Fruit fly (Drosophila melanogaster) whole organism, embryonic: ENCODE results near the gene Bet1.

Experiments used
- B-H2 ChIP-seq: fragments of 200-800 bp; sonication (Bioruptor generic); optimal IDR thresholded peaks from 2 replicates; lab custom pipeline; 2018; ENCODE audit warnings: missing biosample characterization, mild to moderate bottlenecking, missing genetic modification characterization
- CG10431 ChIP-seq: fragments of 200-800 bp; sonication (Bioruptor generic); optimal IDR thresholded peaks from 3 replicates; lab custom pipeline; 2018; ENCODE audit warnings: missing biosample characterization, mild to moderate bottlenecking, missing genetic modification characterization
- CG11247 ChIP-seq: fragments of 200-800 bp; sonication (Bioruptor generic); IDR thresholded peaks from 2 replicates; pipeline ENCODE4 v1.3.6; 2022; ENCODE audit warnings: missing biosample characterization, missing genetic modification characterization
- CG11398 ChIP-seq: fragments of 200-800 bp; sonication (Bioruptor generic); optimal IDR thresholded peaks from 2 replicates; lab custom pipeline; 2016; ENCODE audit warnings: missing biosample characterization, missing genetic modification characterization
- CG15073 ChIP-seq: fragments of 200-800 bp; sonication (Bioruptor generic); optimal IDR thresholded peaks from 2 replicates; lab custom pipeline; 2016; ENCODE audit warnings: missing biosample characterization, missing genetic modification characterization
- CG17186 ChIP-seq: fragments of 200-800 bp; sonication (Bioruptor generic); optimal IDR thresholded peaks from 3 replicates; lab custom pipeline; 2017; ENCODE audit warnings: missing biosample characterization, missing genetic modification reagents, missing genetic modification characterization
- CG18476 ChIP-seq: fragments of 200-800 bp; sonication (Bioruptor generic); optimal IDR thresholded peaks from 2 replicates; lab custom pipeline; 2016; ENCODE audit warnings: missing biosample characterization, mild to moderate bottlenecking, missing genetic modification characterization
- CG2120 ChIP-seq: fragments of 200-800 bp; sonication (Bioruptor generic); optimal IDR thresholded peaks from 3 replicates; lab custom pipeline; 2016; ENCODE audit warnings: missing biosample characterization, missing genetic modification characterization
- CG2875 ChIP-seq: fragments of 200-800 bp; sonication (Bioruptor generic); optimal IDR thresholded peaks from 2 replicates; lab custom pipeline; 2017; ENCODE audit warnings: missing biosample characterization, mild to moderate bottlenecking, missing genetic modification characterization, missing genetic modification reagents
- CG33557 ChIP-seq: fragments of 200-800 bp; sonication (Bioruptor generic); optimal IDR thresholded peaks from 2 replicates; lab custom pipeline; 2019; ENCODE audit warnings: missing biosample characterization, mild to moderate bottlenecking, missing genetic modification characterization, moderate library complexity
- CG34422 ChIP-seq: fragments of 200-800 bp; sonication (Bioruptor generic); IDR thresholded peaks from 3 replicates; pipeline ENCODE4 v1.3.6; 2022; ENCODE audit warnings: missing biosample characterization, missing genetic modification characterization
- CG3995 ChIP-seq: fragments of 200-800 bp; sonication (Bioruptor generic); optimal IDR thresholded peaks from 3 replicates; lab custom pipeline; 2016; ENCODE audit warnings: missing biosample characterization, missing genetic modification characterization
- CG4282 ChIP-seq: fragments of 200-800 bp; sonication (Bioruptor generic); optimal IDR thresholded peaks from 2 replicates; lab custom pipeline; 2016; ENCODE audit warnings: missing biosample characterization, missing genetic modification characterization
- CG5180 ChIP-seq: fragments of 200-800 bp; sonication (Bioruptor generic); optimal IDR thresholded peaks from 3 replicates; lab custom pipeline; 2017; ENCODE audit warnings: missing biosample characterization, missing genetic modification characterization, mild to moderate bottlenecking, moderate library complexity, missing genetic modification reagents
- CG5953 ChIP-seq: fragments of 200-800 bp; sonication (Bioruptor generic); IDR thresholded peaks from 2 replicates; pipeline ENCODE4 v1.3.6; 2022; ENCODE audit warnings: missing biosample characterization, missing genetic modification characterization
- CG6272 ChIP-seq: fragments of 200-800 bp; sonication (Bioruptor generic); IDR thresholded peaks from 2 replicates; pipeline ENCODE4 v1.3.6; 2022; ENCODE audit warnings: missing biosample characterization, missing genetic modification characterization
- CG6654 ChIP-seq: fragments of 200-800 bp; sonication (Bioruptor generic); optimal IDR thresholded peaks from 2 replicates; lab custom pipeline; 2017; ENCODE audit warnings: missing biosample characterization, mild to moderate bottlenecking, missing genetic modification characterization
- CG6791 ChIP-seq: fragments of 200-800 bp; sonication (Bioruptor generic); IDR thresholded peaks from 3 replicates; pipeline ENCODE4 v1.3.6; 2022; ENCODE audit warnings: missing biosample characterization, missing genetic modification characterization; ENCODE audit not compliant: partially characterized antibody
- CG8089 ChIP-seq: fragments of 200-800 bp; sonication (Bioruptor generic); optimal IDR thresholded peaks from 3 replicates; lab custom pipeline; 2016; ENCODE audit warnings: missing biosample characterization, missing genetic modification characterization
- Chrac-16 ChIP-seq: fragments of 200-800 bp; sonication (Bioruptor generic); optimal IDR thresholded peaks from 3 replicates; lab custom pipeline; 2016; ENCODE audit warnings: missing biosample characterization, missing genetic modification characterization
- Dfd ChIP-seq, 2 experiments: fragments of >200 bp; optimal IDR thresholded peaks; 2 replicates each; lab custom pipeline; 2017; ENCODE audit warnings: missing biosample characterization in 2 of 2, missing genetic modification characterization in 2 of 2
- Dip2 ChIP-seq: fragments of 200-800 bp; sonication (Bioruptor generic); IDR thresholded peaks from 2 replicates; pipeline ENCODE4 v1.3.6; 2022; ENCODE audit warnings: missing biosample characterization, missing genetic modification characterization
- Doc3 ChIP-seq: fragments of 200-800 bp; sonication (Bioruptor generic); IDR thresholded peaks from 3 replicates; pipeline ENCODE4 v1.3.6; 2022; ENCODE audit warnings: missing biosample characterization, missing genetic modification characterization; ENCODE audit not compliant: partially characterized antibody
- Dp ChIP-seq: fragments of 200-800 bp; sonication (Bioruptor generic); optimal IDR thresholded peaks from 2 replicates; lab custom pipeline; 2018; ENCODE audit warnings: missing biosample characterization, mild to moderate bottlenecking, missing genetic modification characterization, moderate library complexity
- Ets97D ChIP-seq: fragments of 200-800 bp; sonication (Bioruptor generic); optimal IDR thresholded peaks from 3 replicates; lab custom pipeline; 2016; ENCODE audit warnings: missing biosample characterization, missing genetic modification characterization
- HLH54F ChIP-seq: fragments of 200-800 bp; sonication (Bioruptor generic); optimal IDR thresholded peaks from 3 replicates; lab custom pipeline; 2016; ENCODE audit warnings: missing biosample characterization, missing genetic modification characterization
- Hmr ChIP-seq: fragments of 200-800 bp; sonication (Bioruptor generic); optimal IDR thresholded peaks from 3 replicates; lab custom pipeline; 2017; ENCODE audit warnings: mild to moderate bottlenecking, missing biosample characterization, missing genetic modification reagents, missing genetic modification characterization
- NFAT ChIP-seq: fragments of 200-800 bp; sonication (Bioruptor generic); IDR thresholded peaks from 2 replicates; pipeline ENCODE4 v1.3.6; 2022; ENCODE audit warnings: missing biosample characterization, missing genetic modification characterization
- PHDP ChIP-seq: fragments of 200-800 bp; sonication (Bioruptor generic); optimal IDR thresholded peaks from 3 replicates; lab custom pipeline; 2018; ENCODE audit warnings: missing biosample characterization, mild to moderate bottlenecking, missing genetic modification characterization, moderate library complexity
- Ssrp ChIP-seq: fragments of 200-800 bp; sonication (Bioruptor generic); optimal IDR thresholded peaks from 2 replicates; lab custom pipeline; 2018; ENCODE audit warnings: missing biosample characterization, mild to moderate bottlenecking, missing genetic modification characterization, moderate library complexity
- Tbp ChIP-seq: fragments of >200 bp; optimal IDR thresholded peaks from 2 replicates; lab custom pipeline; 2018; ENCODE audit warnings: missing biosample characterization, missing genetic modification characterization
- az2 ChIP-seq: fragments of 200-800 bp; sonication (Bioruptor generic); optimal IDR thresholded peaks from 3 replicates; lab custom pipeline; 2016; ENCODE audit warnings: missing biosample characterization, missing genetic modification characterization
- cad ChIP-seq: fragments of >200 bp; optimal IDR thresholded peaks from 2 replicates; lab custom pipeline; 2017; ENCODE audit warnings: missing biosample characterization, missing genetic modification characterization
- chm ChIP-seq: fragments of 200-800 bp; sonication (Bioruptor generic); IDR thresholded peaks from 2 replicates; pipeline ENCODE4 v1.3.6; 2022; ENCODE audit warnings: missing biosample characterization, missing genetic modification characterization
- dpn ChIP-seq, 2 experiments: fragments of 200-800 bp; sonication (Bioruptor generic); optimal IDR thresholded peaks; 3 replicates each; lab custom pipeline; 2016; ENCODE audit warnings: missing biosample characterization in 2 of 2, missing genetic modification characterization in 2 of 2
- h ChIP-seq: fragments of >200 bp; optimal IDR thresholded peaks from 2 replicates; lab custom pipeline; 2017
- lab ChIP-seq: fragments of 200-800 bp; sonication (Bioruptor generic); optimal IDR thresholded peaks from 3 replicates; lab custom pipeline; 2017; ENCODE audit warnings: missing biosample characterization, missing genetic modification characterization, mild to moderate bottlenecking, moderate library complexity, missing genetic modification reagents
- onecut ChIP-seq: fragments of 200-800 bp; sonication (Bioruptor generic); IDR thresholded peaks from 2 replicates; pipeline ENCODE4 v1.3.6; 2022; ENCODE audit warnings: missing biosample characterization, missing genetic modification characterization
- p53 ChIP-seq: fragments of 200-800 bp; sonication (Bioruptor generic); optimal IDR thresholded peaks from 2 replicates; lab custom pipeline; 2016; ENCODE audit warnings: missing biosample characterization, missing genetic modification characterization
- prd ChIP-seq, 3 experiments: fragments of >200 bp in 2 of 3; fragments of 200-800 bp in 1 of 3; sonication (Bioruptor generic) in 1 of 3; optimal IDR thresholded peaks in 2 of 3; IDR thresholded peaks in 1 of 3; 2 replicates in 2 of 3; 3 replicates in 1 of 3; pipeline versions ENCODE4 v1.3.6 to Lab custom; 2017 to 2022; ENCODE audit warnings: missing biosample characterization in 1 of 3, missing genetic modification characterization in 1 of 3
- pros ChIP-seq: fragments of 200-800 bp; sonication (Bioruptor generic); optimal IDR thresholded peaks from 3 replicates; lab custom pipeline; 2019; ENCODE audit warnings: missing biosample characterization, mild to moderate bottlenecking, missing genetic modification characterization, moderate library complexity
- repo ChIP-seq: fragments of 200-800 bp; sonication (Bioruptor generic); optimal IDR thresholded peaks from 2 replicates; lab custom pipeline; 2016; ENCODE audit warnings: missing biosample characterization, missing genetic modification characterization
- schlank ChIP-seq: fragments of 200-800 bp; sonication (Bioruptor generic); optimal IDR thresholded peaks from 2 replicates; lab custom pipeline; 2018; ENCODE audit warnings: missing biosample characterization, mild to moderate bottlenecking, missing genetic modification characterization
- sna ChIP-seq: fragments of 200-800 bp; sonication (Bioruptor generic); IDR thresholded peaks from 2 replicates; pipeline ENCODE4 v1.3.6; 2022; ENCODE audit warnings: missing biosample characterization, missing genetic modification characterization; ENCODE audit not compliant: partially characterized antibody
- so ChIP-seq: fragments of 200-800 bp; sonication (Bioruptor generic); IDR thresholded peaks from 3 replicates; pipeline ENCODE4 v1.3.6; 2022; ENCODE audit warnings: missing biosample characterization, missing genetic modification characterization
- tll ChIP-seq, 2 experiments: fragments of 200-800 bp in 1 of 2; fragments of >200 bp in 1 of 2; sonication (Bioruptor generic) in 1 of 2; optimal IDR thresholded peaks; 2 replicates each; lab custom pipeline; 2017 to 2019; ENCODE audit warnings: missing biosample characterization in 2 of 2, missing genetic modification characterization in 2 of 2, mild to moderate bottlenecking in 1 of 2, moderate library complexity in 1 of 2
- zen ChIP-seq: fragments of 200-800 bp; sonication (Bioruptor generic); optimal IDR thresholded peaks from 3 replicates; lab custom pipeline; 2018; ENCODE audit warnings: missing biosample characterization, mild to moderate bottlenecking, missing genetic modification characterization, moderate library complexity
- zen2 ChIP-seq: fragments of 200-800 bp; sonication (Bioruptor generic); IDR thresholded peaks from 3 replicates; pipeline ENCODE4 v1.3.6; 2022; ENCODE audit warnings: missing biosample characterization, missing genetic modification characterization; ENCODE audit not compliant: partially characterized antibody
- zfh2 ChIP-seq: fragments of 200-800 bp; sonication (Bioruptor generic); optimal IDR thresholded peaks from 2 replicates; lab custom pipeline; 2016; ENCODE audit warnings: missing biosample characterization, missing genetic modification characterization

Gene Bet1

DNA sequence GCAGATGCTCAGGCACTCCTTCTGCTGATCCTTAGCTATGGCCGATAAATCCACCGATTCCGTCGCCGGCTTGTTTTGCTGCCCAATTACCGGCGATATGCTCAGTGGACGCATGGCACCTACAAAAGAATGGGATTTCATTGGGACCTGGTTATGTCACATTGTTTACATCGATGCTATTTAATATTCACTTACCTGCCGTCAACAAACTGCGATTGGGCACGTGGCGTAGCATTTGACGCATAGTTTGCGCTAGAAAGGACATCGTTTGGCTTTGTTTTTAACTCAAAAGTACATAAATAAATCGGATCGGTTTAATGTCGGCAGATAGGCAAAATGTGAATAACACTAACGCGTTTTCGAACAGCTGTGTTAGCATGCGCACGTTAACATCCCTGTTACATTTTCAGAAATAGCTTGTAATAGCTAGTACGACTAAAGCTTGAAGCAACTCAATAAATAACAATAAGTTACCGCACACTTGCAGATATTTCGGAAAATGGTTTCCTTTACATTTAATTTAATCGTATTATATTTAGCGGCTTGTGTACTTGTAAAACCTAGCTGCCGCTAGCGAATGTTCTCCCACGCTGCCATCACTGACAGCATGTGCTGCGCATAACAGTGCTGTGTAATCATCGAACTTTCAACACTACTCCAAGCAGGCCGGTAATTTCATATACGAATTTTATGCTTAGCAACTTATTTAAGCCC is 6.3 kb upstream of the Bet1 start, which contains the start of the genes mRpL21 and rept (continued):
- TF ChIP-seq prd (optimal IDR thresholded peaks at IDR 0.05; lab: Kevin White, UChicago) (no peak), prd (GFP tag; IDR thresholded peaks at IDR 0.05; lab: Robert Waterston, UW) (0 out of 3 replicates have a peak, but pooled peaks have one; percentile 27), Doc3 (GFP tag; lab: Robert Waterston, UW) (no peak), CG15073 (GFP tag; lab: Kevin White, UChicago) (no peak), CG11247 (GFP tag; lab: Robert Waterston, UW) (0 out of 2 replicates have a peak, but pooled peaks have one; percentile 31), Ets97D (peak; percentile 62), pros (no peak), HLH54F (peak; percentile 71), CG6791 (GFP tag; lab: Robert Waterston, UW) (no peak), onecut (0 out of 2 replicates have a peak, but pooled peaks have one; percentile 15), p53 (GFP tag; lab: Kevin White, UChicago) (no peak), Tbp (GFP tag; lab: Kevin White, UChicago) (peak; percentile 51), CG34422 (GFP tag; lab: Robert Waterston, UW) (peak; percentile 59; the same call in 1 of the 3 replicates), CG5953 (no peak), zen2 (GFP tag; lab: Robert Waterston, UW) (no peak), CG6272 (peak; percentile 53; the same call in 1 of the 2 replicates), CG17186 (peak; percentile 97), Chrac-16 (GFP tag; lab: Kevin White, UChicago) (peak; percentile 19), B-H2 (GFP tag; lab: Kevin White, UChicago) (peak; percentile 54), Dfd (GFP tag; optimal IDR thresholded peaks at IDR 0.05; lab: Kevin White, UChicago) (no peak), CG10431 (GFP tag; lab: Kevin White, UChicago) (no peak), dpn (GFP tag; optimal IDR thresholded peaks at IDR 0.05; lab: Kevin White, UChicago) (peak; percentile 63 to 70), CG33557 (GFP tag; lab: Kevin White, UChicago) (peak; percentile 34), Dp (peak; percentile 42), NFAT (peak; percentile 43), Ssrp (peak; percentile 3), sna (GFP tag; lab: Robert Waterston, UW) (no peak), schlank (tag; lab: Kevin White, UChicago) (peak; percentile 13), CG5180 (GFP tag; lab: Kevin White, UChicago) (no peak), chm (GFP tag; lab: Robert Waterston, UW) (peak; percentile 41; the same call in 1 of the 2 replicates), Dip2 (GFP tag; lab: Robert Waterston, UW) (no peak), CG11398 (GFP tag; lab: Kevin White, UChicago) (peak; percentile 16), lab (GFP tag; lab: Kevin White, UChicago) (peak; percentile 68), CG4282 (GFP tag; lab: Kevin White, UChicago) (peak; percentile 38), repo (GFP tag; lab: Kevin White, UChicago) (peak; percentile 31), CG2875 (GFP tag; lab: Kevin White, UChicago) (no peak), CG3995 (GFP tag; lab: Kevin White, UChicago) (no peak), h (lab: Kevin White, UChicago) (no peak), so (GFP tag; lab: Robert Waterston, UW) (no peak), zen (tag; lab: Kevin White, UChicago) (peak; percentile 45), CG2120 (peak; percentile 87), cad (no peak), tll (GFP tag; optimal IDR thresholded peaks at IDR 0.05; lab: Kevin White, UChicago) (peak in 1 of 2 experiments; percentile 43), CG18476 (GFP tag; lab: Kevin White, UChicago) (peak; percentile 23), az2 (GFP tag; lab: Kevin White, UChicago) (peak; percentile 51), zfh2 (peak; percentile 74), CG8089 (GFP tag; lab: Kevin White, UChicago) (no peak), PHDP (tag; lab: Kevin White, UChicago) (peak; percentile 61), Hmr (GFP tag; lab: Kevin White, UChicago) (peak; percentile 73), CG6654 (GFP tag; lab: Kevin White, UChicago) (no peak)
